Worm (Caenorhabditis elegans) whole organism, early embryonic: ENCODE data around the gene C33D9.10.

Experiments used
- B0310.2 ChIP-seq: sonication (generic microtip); optimal IDR thresholded peaks from 2 replicates; lab custom pipeline; 2016; ENCODE audit warnings: mild to moderate bottlenecking, missing genetic modification characterization, missing compliant biosample characterization
- F13C5.2 ChIP-seq: sonication (generic microtip); optimal IDR thresholded peaks from 2 replicates; lab custom pipeline; 2017; ENCODE audit warnings: mild to moderate bottlenecking, missing genetic modification characterization, inconsistent platforms, missing compliant biosample characterization
- aly-1 ChIP-seq: sonication (generic microtip); optimal IDR thresholded peaks from 2 replicates; lab custom pipeline; 2016; ENCODE audit warnings: missing genetic modification characterization, missing compliant biosample characterization
- ama-1 ChIP-seq: fragments of 150-350 bp; optimal IDR thresholded peaks from 2 replicates; lab custom pipeline; 2014
- ets-7 ChIP-seq: sonication (generic microtip); optimal IDR thresholded peaks from 2 replicates; lab custom pipeline; 2016; ENCODE audit warnings: missing genotype, missing genetic modification characterization, missing compliant biosample characterization
- flt-1 ChIP-seq: fragments of 200-800 bp; sonication (Bioruptor generic); IDR thresholded peaks from 2 replicates; pipeline ENCODE4 v1.3.6; 2022; ENCODE audit warnings: missing genetic modification characterization, missing compliant biosample characterization
- scrt-1 ChIP-seq: fragments of 200-800 bp; sonication (Bioruptor generic); IDR thresholded peaks from 2 replicates; pipeline ENCODE4 v1.3.6; 2022; ENCODE audit warnings: missing genetic modification characterization, missing compliant biosample characterization
- sea-1 ChIP-seq: fragments of 200-800 bp; sonication (Bioruptor generic); conservative IDR thresholded peaks from 2 replicates; pipeline ENCODE4 v1.3.6; 2022; ENCODE audit warnings: missing genetic modification characterization, missing compliant biosample characterization
- tbx-11 ChIP-seq: fragments of 200-800 bp; sonication (Bioruptor generic); IDR thresholded peaks from 2 replicates; pipeline ENCODE4 v1.3.6; 2022; ENCODE audit warnings: missing genetic modification characterization, missing compliant biosample characterization
- tra-4 ChIP-seq: sonication (generic microtip); optimal IDR thresholded peaks from 2 replicates; lab custom pipeline; 2017; ENCODE audit warnings: missing genetic modification characterization, missing compliant biosample characterization

DNA sequence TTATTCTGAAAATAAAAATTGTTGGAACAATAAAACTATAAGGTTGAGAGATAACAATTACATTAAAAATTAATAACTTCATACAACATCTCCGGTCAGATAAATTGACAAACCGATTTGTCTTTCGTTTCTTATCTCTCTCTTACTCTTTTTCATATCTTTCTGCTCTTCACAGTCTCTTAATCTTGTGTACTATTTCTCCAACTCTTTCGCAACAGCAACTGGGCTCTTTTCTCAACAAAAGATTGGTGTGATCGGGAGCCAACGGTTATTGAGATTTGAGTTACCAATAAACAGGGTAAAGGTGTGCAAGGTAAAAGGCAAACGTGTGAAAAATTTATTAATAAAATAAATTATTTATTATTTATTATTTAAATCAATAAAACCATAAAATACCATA, 1.3 kb downstream of the C33D9.10 start, which contains the start of gene C33D9.8:
- TF ChIP-seq ama-1 (lab: Kevin White, UChicago) = no peak
- no peak for TF ChIP-seq flt-1
- no peak for TF ChIP-seq tbx-11
- TF ChIP-seq aly-1 (tag; lab: Kevin White, UChicago) = no peak
- no peak for TF ChIP-seq scrt-1 (GFP tag; lab: Robert Waterston, UW)
- TF ChIP-seq B0310.2 (tag; lab: Kevin White, UChicago) = no peak
- no peak for TF ChIP-seq sea-1 (GFP tag; lab: Robert Waterston, UW)
- TF ChIP-seq ets-7 (tag; lab: Kevin White, UChicago) = no peak
- no peak for TF ChIP-seq tra-4 (tag; lab: Kevin White, UChicago)
- no peak for TF ChIP-seq F13C5.2 (tag; lab: Kevin White, UChicago)
